Fruit fly (Drosophila melanogaster) whole organism, embryonic: ENCODE data around the gene CG17786.
A peak's percentile ranks its signal among the peaks of the same experiment; 100 is the strongest.

ENCODE experiments used
- Abd-B ChIP-seq: fragments of 200-800 bp; sonication (Bioruptor generic); optimal IDR thresholded peaks from 2 replicates; lab custom pipeline; 2018; ENCODE audit warnings: missing biosample characterization, mild to moderate bottlenecking, missing genetic modification characterization, moderate library complexity
- Blimp-1 ChIP-seq: fragments of 200-800 bp; sonication (Bioruptor generic); optimal IDR thresholded peaks from 3 replicates; lab custom pipeline; 2018; ENCODE audit warnings: missing biosample characterization, missing genetic modification characterization, mild to moderate bottlenecking, moderate library complexity, missing genetic modification reagents
- CG10274 ChIP-seq: fragments of 200-800 bp; sonication (Bioruptor generic); optimal IDR thresholded peaks from 3 replicates; lab custom pipeline; 2017; ENCODE audit warnings: missing biosample characterization, mild to moderate bottlenecking, missing genetic modification characterization
- CG10431 ChIP-seq: fragments of 200-800 bp; sonication (Bioruptor generic); optimal IDR thresholded peaks from 3 replicates; lab custom pipeline; 2018; ENCODE audit warnings: missing biosample characterization, mild to moderate bottlenecking, missing genetic modification characterization
- CG11456 ChIP-seq: fragments of 200-800 bp; sonication (Bioruptor generic); IDR thresholded peaks from 3 replicates; pipeline ENCODE4 v1.3.6; 2022; ENCODE audit warnings: missing biosample characterization, missing genetic modification characterization
- CG12071 ChIP-seq: fragments of 200-800 bp; sonication (Bioruptor generic); optimal IDR thresholded peaks from 3 replicates; lab custom pipeline; 2018; ENCODE audit warnings: missing biosample characterization, mild to moderate bottlenecking, missing genetic modification characterization
- CG13894 ChIP-seq: fragments of 200-800 bp; sonication (Bioruptor generic); optimal IDR thresholded peaks from 3 replicates; lab custom pipeline; 2018; ENCODE audit warnings: missing biosample characterization, mild to moderate bottlenecking, missing genetic modification characterization, moderate library complexity
- CG15011 ChIP-seq: fragments of 200-800 bp; sonication (Bioruptor generic); optimal IDR thresholded peaks from 3 replicates; lab custom pipeline; 2018; ENCODE audit warnings: missing biosample characterization, mild to moderate bottlenecking, missing genetic modification characterization
- CG17361 ChIP-seq: fragments of 200-800 bp; sonication (Bioruptor generic); IDR thresholded peaks from 3 replicates; pipeline ENCODE4 v1.3.6; 2022; ENCODE audit warnings: missing biosample characterization, missing genetic modification characterization
- CG18619 ChIP-seq: fragments of 200-800 bp; sonication (Bioruptor generic); optimal IDR thresholded peaks from 3 replicates; lab custom pipeline; 2017; ENCODE audit warnings: missing biosample characterization, mild to moderate bottlenecking, missing genetic modification characterization
- CG32772 ChIP-seq: fragments of 200-800 bp; sonication (Bioruptor generic); IDR thresholded peaks from 2 replicates; pipeline ENCODE4 v1.3.6; 2022; ENCODE audit warnings: missing biosample characterization, missing genetic modification characterization
- CG34224 ChIP-seq: fragments of 200-800 bp; sonication (Bioruptor generic); IDR thresholded peaks from 3 replicates; pipeline ENCODE4 v1.3.6; 2022; ENCODE audit warnings: missing biosample characterization, missing genetic modification characterization; ENCODE audit not compliant: partially characterized antibody
- CG34422 ChIP-seq: fragments of 200-800 bp; sonication (Bioruptor generic); IDR thresholded peaks from 3 replicates; pipeline ENCODE4 v1.3.6; 2022; ENCODE audit warnings: missing biosample characterization, missing genetic modification characterization
- CG4282 ChIP-seq: fragments of 200-800 bp; sonication (Bioruptor generic); optimal IDR thresholded peaks from 2 replicates; lab custom pipeline; 2016; ENCODE audit warnings: missing biosample characterization, missing genetic modification characterization
- CG4424 ChIP-seq: fragments of 200-800 bp; sonication (Bioruptor generic); optimal IDR thresholded peaks from 3 replicates; lab custom pipeline; 2016; ENCODE audit warnings: missing biosample characterization, missing genetic modification characterization
- CG8290 ChIP-seq, 3 experiments: fragments of 200-800 bp; sonication (Bioruptor generic); optimal IDR thresholded peaks; 2 replicates each; lab custom pipeline; 2016 to 2019; ENCODE audit warnings: missing biosample characterization in 3 of 3, missing genetic modification characterization in 3 of 3, mild to moderate bottlenecking in 2 of 3, moderate library complexity in 1 of 3
- CG9609 ChIP-seq: fragments of 200-800 bp; sonication (Bioruptor generic); optimal IDR thresholded peaks from 3 replicates; lab custom pipeline; 2016; ENCODE audit warnings: missing biosample characterization, missing genetic modification characterization
- Chrac-16 ChIP-seq: fragments of 200-800 bp; sonication (Bioruptor generic); optimal IDR thresholded peaks from 3 replicates; lab custom pipeline; 2016; ENCODE audit warnings: missing biosample characterization, missing genetic modification characterization
- CkIIα-i1 ChIP-seq: fragments of 200-800 bp; sonication (Bioruptor generic); IDR thresholded peaks from 2 replicates; pipeline ENCODE4 v1.3.6; 2022; ENCODE audit warnings: missing biosample characterization, missing genetic modification characterization
- Drgx ChIP-seq: fragments of 200-800 bp; sonication (Bioruptor generic); IDR thresholded peaks from 2 replicates; pipeline ENCODE4 v1.3.6; 2022; ENCODE audit warnings: missing biosample characterization, missing genetic modification characterization
- E2f2 ChIP-seq: fragments of 200-800 bp; sonication (Bioruptor generic); IDR thresholded peaks from 2 replicates; pipeline ENCODE4 v1.3.6; 2022; ENCODE audit warnings: missing biosample characterization, missing genetic modification characterization
- Fer3 ChIP-seq: fragments of 200-800 bp; sonication (Bioruptor generic); optimal IDR thresholded peaks from 2 replicates; lab custom pipeline; 2018; ENCODE audit warnings: missing biosample characterization, mild to moderate bottlenecking, missing genetic modification characterization, moderate library complexity
- GATAe ChIP-seq: fragments of 200-800 bp; sonication (Bioruptor generic); conservative IDR thresholded peaks from 2 replicates; pipeline ENCODE4 v1.3.6; 2022; ENCODE audit warnings: missing biosample characterization, missing genetic modification characterization
- H15 ChIP-seq: fragments of 200-800 bp; sonication (Bioruptor generic); IDR thresholded peaks from 3 replicates; pipeline ENCODE4 v1.3.6; 2022; ENCODE audit warnings: missing biosample characterization, missing genetic modification characterization
- Hmr ChIP-seq: fragments of 200-800 bp; sonication (Bioruptor generic); optimal IDR thresholded peaks from 3 replicates; lab custom pipeline; 2017; ENCODE audit warnings: mild to moderate bottlenecking, missing biosample characterization, missing genetic modification reagents, missing genetic modification characterization
- Hr3 ChIP-seq: fragments of 200-800 bp; sonication (Bioruptor generic); optimal IDR thresholded peaks from 3 replicates; lab custom pipeline; 2016; ENCODE audit warnings: missing biosample characterization, missing genetic modification characterization
- Hr78 ChIP-seq, 2 experiments: fragments of 200-800 bp in 1 of 2; fragments of >200 bp in 1 of 2; sonication (Bioruptor generic) in 1 of 2; optimal IDR thresholded peaks; 2 replicates each; lab custom pipeline; 2017 to 2019; ENCODE audit warnings: missing biosample characterization in 2 of 2, missing genetic modification characterization in 2 of 2, mild to moderate bottlenecking in 1 of 2, moderate library complexity in 1 of 2
- Lpt ChIP-seq: fragments of >200 bp; optimal IDR thresholded peaks from 2 replicates; lab custom pipeline; 2018; ENCODE audit warnings: missing biosample characterization, missing genetic modification characterization
- Meics ChIP-seq: fragments of 200-800 bp; sonication (Bioruptor generic); optimal IDR thresholded peaks from 2 replicates; lab custom pipeline; 2017; ENCODE audit warnings: missing biosample characterization, mild to moderate bottlenecking, missing genetic modification characterization
- PHDP ChIP-seq: fragments of 200-800 bp; sonication (Bioruptor generic); optimal IDR thresholded peaks from 3 replicates; lab custom pipeline; 2018; ENCODE audit warnings: missing biosample characterization, mild to moderate bottlenecking, missing genetic modification characterization, moderate library complexity
- Spps ChIP-seq: fragments of 200-800 bp; sonication (Bioruptor generic); optimal IDR thresholded peaks from 2 replicates; lab custom pipeline; 2018; ENCODE audit warnings: missing biosample characterization, mild to moderate bottlenecking, missing genetic modification characterization
- ci ChIP-seq: fragments of 200-800 bp; sonication (Bioruptor generic); IDR thresholded peaks from 3 replicates; pipeline ENCODE4 v1.3.6; 2022; ENCODE audit warnings: missing biosample characterization, missing genetic modification characterization
- crol ChIP-seq: fragments of 200-800 bp; sonication (Bioruptor generic); IDR thresholded peaks from 2 replicates; pipeline ENCODE4 v1.3.6; 2022; ENCODE audit warnings: missing biosample characterization, missing genetic modification characterization
- dati ChIP-seq: fragments of 200-800 bp; sonication (Bioruptor generic); IDR thresholded peaks from 2 replicates; pipeline ENCODE4 v1.3.6; 2022; ENCODE audit warnings: missing biosample characterization, missing genetic modification characterization
- ems ChIP-seq: fragments of 200-800 bp; sonication (Bioruptor generic); optimal IDR thresholded peaks from 3 replicates; lab custom pipeline; 2016; ENCODE audit warnings: missing biosample characterization, missing genetic modification characterization
- gsb-n ChIP-seq: fragments of 200-800 bp; sonication (Bioruptor generic); optimal IDR thresholded peaks from 3 replicates; lab custom pipeline; 2018; ENCODE audit warnings: missing biosample characterization, mild to moderate bottlenecking, missing genetic modification characterization
- her ChIP-seq: fragments of 200-800 bp; sonication (Bioruptor generic); optimal IDR thresholded peaks from 2 replicates; lab custom pipeline; 2016; ENCODE audit warnings: missing biosample characterization, missing genetic modification characterization
- hth ChIP-seq: fragments of >200 bp; optimal IDR thresholded peaks from 2 replicates; lab custom pipeline; 2017; ENCODE audit warnings: inconsistent platforms
- jigr1 ChIP-seq: fragments of 200-800 bp; sonication (Bioruptor generic); IDR thresholded peaks from 3 replicates; pipeline ENCODE4 v1.3.6; 2022; ENCODE audit warnings: missing biosample characterization, missing genetic modification characterization
- kay ChIP-seq: fragments of 200-800 bp; sonication (Bioruptor generic); optimal IDR thresholded peaks from 2 replicates; lab custom pipeline; 2016; ENCODE audit warnings: missing biosample characterization, missing genetic modification characterization
- mam ChIP-seq: fragments of 200-800 bp; sonication (Bioruptor generic); optimal IDR thresholded peaks from 3 replicates; lab custom pipeline; 2016; ENCODE audit warnings: missing biosample characterization, missing genetic modification characterization
- peb ChIP-seq: fragments of 200-800 bp; sonication (Bioruptor generic); IDR thresholded peaks from 2 replicates; pipeline ENCODE4 v1.3.6; 2022; ENCODE audit warnings: missing biosample characterization, missing genetic modification characterization
- phol ChIP-seq: fragments of 200-800 bp; sonication (Bioruptor generic); optimal IDR thresholded peaks from 3 replicates; lab custom pipeline; 2018; ENCODE audit warnings: missing biosample characterization, mild to moderate bottlenecking, missing genetic modification characterization, moderate library complexity
- ranshi ChIP-seq: fragments of 200-800 bp; sonication (Bioruptor generic); IDR thresholded peaks from 2 replicates; pipeline ENCODE4 v1.3.6; 2022; ENCODE audit warnings: missing biosample characterization, missing genetic modification characterization
- schlank ChIP-seq: fragments of 200-800 bp; sonication (Bioruptor generic); optimal IDR thresholded peaks from 2 replicates; lab custom pipeline; 2018; ENCODE audit warnings: missing biosample characterization, mild to moderate bottlenecking, missing genetic modification characterization
- so ChIP-seq: fragments of 200-800 bp; sonication (Bioruptor generic); IDR thresholded peaks from 3 replicates; pipeline ENCODE4 v1.3.6; 2022; ENCODE audit warnings: missing biosample characterization, missing genetic modification characterization
- tio ChIP-seq: fragments of 200-800 bp; sonication (Bioruptor generic); optimal IDR thresholded peaks from 2 replicates; lab custom pipeline; 2017; ENCODE audit warnings: missing biosample characterization, missing genetic modification characterization, inconsistent platforms
- tll ChIP-seq, 2 experiments: fragments of 200-800 bp in 1 of 2; fragments of >200 bp in 1 of 2; sonication (Bioruptor generic) in 1 of 2; optimal IDR thresholded peaks; 2 replicates each; lab custom pipeline; 2017 to 2019; ENCODE audit warnings: missing biosample characterization in 2 of 2, missing genetic modification characterization in 2 of 2, mild to moderate bottlenecking in 1 of 2, moderate library complexity in 1 of 2
- z ChIP-seq: fragments of 200-800 bp; sonication (Bioruptor generic); IDR thresholded peaks from 3 replicates; pipeline ENCODE4 v1.3.6; 2022; ENCODE audit warnings: missing biosample characterization, missing genetic modification characterization

The CG17786 gene

DNA sequence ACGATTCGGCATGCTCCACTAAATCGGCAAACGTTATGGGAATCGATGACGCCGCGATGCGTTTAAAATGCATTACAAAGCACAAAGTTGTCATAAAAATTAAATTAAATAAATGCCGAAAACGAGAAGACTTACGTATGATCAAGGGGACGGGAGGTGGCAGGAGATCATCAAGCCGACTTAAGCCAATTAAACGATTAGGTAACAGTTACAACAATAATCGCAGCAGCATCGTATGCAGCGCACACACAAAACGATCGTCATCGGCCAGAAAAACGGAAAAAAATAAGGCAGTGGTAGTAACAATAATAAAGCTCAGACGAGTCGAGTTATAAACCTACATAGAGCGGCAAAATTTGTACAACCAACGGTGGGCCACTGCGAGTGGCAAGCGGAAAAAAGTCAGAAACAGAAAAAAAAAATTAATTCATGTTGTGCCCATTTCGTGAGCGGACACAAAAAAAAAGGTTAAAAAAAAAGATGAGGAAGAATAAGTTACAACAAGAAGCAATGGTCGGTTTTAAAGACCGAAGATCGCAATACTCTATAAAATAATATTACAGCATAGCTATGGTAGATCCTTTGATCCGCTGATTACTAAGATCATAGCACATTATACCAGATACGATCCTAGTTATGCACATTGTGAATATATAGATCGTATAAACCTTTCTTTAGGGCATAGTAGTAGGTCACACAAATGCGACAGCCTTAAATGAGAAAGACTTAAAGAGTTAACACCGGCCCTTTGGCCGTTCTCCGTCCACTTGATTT is 12.0 kb downstream of the CG17786 start (continued):
- TF ChIP-seq CG10431 (GFP tag; lab: Kevin White, UChicago) (peak; percentile 17), H15 (GFP tag; lab: Robert Waterston, UW) (peak; percentile 52; the same call in 1 of the 3 replicates), ranshi (GFP tag; lab: Robert Waterston, UW) (no peak), CG34224 (GFP tag; lab: Robert Waterston, UW) (no peak), CG15011 (GFP tag; lab: Kevin White, UChicago) (no peak), CG12071 (peak; percentile 41), tio (no peak), CG10274 (no peak), z (GFP tag; lab: Robert Waterston, UW) (no peak), Hmr (GFP tag; lab: Kevin White, UChicago) (no peak), mam (GFP tag; lab: Kevin White, UChicago) (peak; percentile 6), ems (GFP tag; lab: Kevin White, UChicago) (peak; percentile 38), her (GFP tag; lab: Kevin White, UChicago) (no peak), schlank (tag; lab: Kevin White, UChicago) (no peak), Hr78 (GFP tag; optimal IDR thresholded peaks at IDR 0.05; lab: Kevin White, UChicago) (peak in 1 of 2 experiments; percentile 36), jigr1 (GFP tag; lab: Robert Waterston, UW) (no peak), crol (GFP tag; lab: Robert Waterston, UW) (no peak), tll (GFP tag; optimal IDR thresholded peaks at IDR 0.05; lab: Kevin White, UChicago) (no peak), ci (GFP tag; lab: Robert Waterston, UW) (peak; percentile 92), Abd-B (GFP tag; lab: Kevin White, UChicago) (peak; percentile 21), Fer3 (tag; lab: Kevin White, UChicago) (peak; percentile 49), CG9609 (GFP tag; lab: Kevin White, UChicago) (no peak), gsb-n (peak; percentile 34), CG11456 (GFP tag; lab: Robert Waterston, UW) (no peak), CkIIα-i1 (no peak), PHDP (peak; percentile 40), Lpt (no peak), CG13894 (tag; lab: Kevin White, UChicago) (no peak), E2f2 (GFP tag; lab: Robert Waterston, UW) (peak; percentile 22; the same call in 1 of the 2 replicates), Meics (GFP tag; lab: Kevin White, UChicago) (peak; percentile 9), CG4424 (GFP tag; lab: Kevin White, UChicago) (no peak), Blimp-1 (GFP tag; lab: Kevin White, UChicago) (peak; percentile 78), peb (GFP tag; lab: Robert Waterston, UW) (peak; percentile 48; the same call in 1 of the 2 replicates), kay (GFP tag; lab: Kevin White, UChicago) (no peak), Hr3 (GFP tag; lab: Kevin White, UChicago) (peak; percentile 35), CG18619 (GFP tag; lab: Kevin White, UChicago) (no peak), CG17361 (GFP tag; lab: Robert Waterston, UW) (0 out of 3 replicates have a peak, but pooled peaks have one; percentile 42), GATAe (no peak), CG34422 (peak; percentile 25; the same call in 1 of the 3 replicates), Drgx (GFP tag; lab: Robert Waterston, UW) (no peak), Spps (tag; lab: Kevin White, UChicago) (no peak), CG32772 (peak; percentile 49; the same call in 1 of the 2 replicates), CG8290 (GFP tag; optimal IDR thresholded peaks at IDR 0.05; lab: Kevin White, UChicago) (no peak), CG8290 (tag; optimal IDR thresholded peaks at IDR 0.05; lab: Kevin White, UChicago) (peak in 1 of 2 experiments; percentile 65), phol (tag; lab: Kevin White, UChicago) (peak; percentile 67), CG4282 (no peak), dati (GFP tag; lab: Robert Waterston, UW) (peak; percentile 58; the same call in 1 of the 2 replicates), hth (lab: Kevin White, UChicago) (no peak), so (GFP tag; lab: Robert Waterston, UW) (no peak), Chrac-16 (GFP tag; lab: Kevin White, UChicago) (peak; percentile 4)
